Fruit fly (Drosophila melanogaster) whole organism, embryonic: ENCODE results near the gene Jhbp12.

Experiments used
- Aef1 ChIP-seq: fragments of 200-800 bp; sonication (Bioruptor generic); IDR thresholded peaks from 3 replicates; pipeline ENCODE4 v1.3.6; 2022; ENCODE audit warnings: missing biosample characterization, missing genetic modification characterization
- Asciz ChIP-seq: fragments of 200-800 bp; sonication (Bioruptor generic); optimal IDR thresholded peaks from 2 replicates; lab custom pipeline; 2017; ENCODE audit warnings: missing biosample characterization, mild to moderate bottlenecking, missing genetic modification characterization, missing genetic modification reagents
- B-H2 ChIP-seq: fragments of 200-800 bp; sonication (Bioruptor generic); optimal IDR thresholded peaks from 2 replicates; lab custom pipeline; 2018; ENCODE audit warnings: missing biosample characterization, mild to moderate bottlenecking, missing genetic modification characterization
- Bgb ChIP-seq: fragments of 200-800 bp; sonication (Bioruptor generic); IDR thresholded peaks from 2 replicates; pipeline ENCODE4 v1.3.6; 2022; ENCODE audit warnings: missing biosample characterization, missing genetic modification characterization; ENCODE audit not compliant: partially characterized antibody
- C15 ChIP-seq: fragments of 200-800 bp; sonication (Bioruptor generic); IDR thresholded peaks from 3 replicates; pipeline ENCODE4 v1.3.6; 2022; ENCODE audit warnings: missing biosample characterization, missing genetic modification characterization
- CG11085 ChIP-seq: fragments of 200-800 bp; sonication (Bioruptor generic); IDR thresholded peaks from 2 replicates; pipeline ENCODE4 v1.3.6; 2022; ENCODE audit warnings: missing biosample characterization, missing genetic modification characterization
- CG12104 ChIP-seq: fragments of 200-800 bp; sonication (Bioruptor generic); optimal IDR thresholded peaks from 3 replicates; lab custom pipeline; 2016; ENCODE audit warnings: missing biosample characterization, missing genetic modification characterization
- CG13624 ChIP-seq: fragments of 200-800 bp; sonication (Bioruptor generic); optimal IDR thresholded peaks from 2 replicates; lab custom pipeline; 2016; ENCODE audit warnings: missing biosample characterization, missing genetic modification characterization
- CG15073 ChIP-seq: fragments of 200-800 bp; sonication (Bioruptor generic); optimal IDR thresholded peaks from 2 replicates; lab custom pipeline; 2016; ENCODE audit warnings: missing biosample characterization, missing genetic modification characterization
- CG15696 ChIP-seq: fragments of 200-800 bp; sonication (Bioruptor generic); optimal IDR thresholded peaks from 2 replicates; lab custom pipeline; 2019; ENCODE audit warnings: missing biosample characterization, mild to moderate bottlenecking, missing genetic modification characterization, moderate library complexity
- CG1602 ChIP-seq: fragments of 200-800 bp; sonication (Bioruptor generic); optimal IDR thresholded peaks from 3 replicates; lab custom pipeline; 2016; ENCODE audit warnings: missing biosample characterization, missing genetic modification characterization
- CG17802 ChIP-seq: fragments of 200-800 bp; sonication (Bioruptor generic); optimal IDR thresholded peaks from 2 replicates; lab custom pipeline; 2018; ENCODE audit warnings: missing biosample characterization, mild to moderate bottlenecking, missing genetic modification characterization, moderate library complexity
- CG17912 ChIP-seq: fragments of 200-800 bp; sonication (Bioruptor generic); optimal IDR thresholded peaks from 2 replicates; lab custom pipeline; 2018; ENCODE audit warnings: missing biosample characterization, mild to moderate bottlenecking, missing genetic modification characterization
- CG32772 ChIP-seq: fragments of 200-800 bp; sonication (Bioruptor generic); IDR thresholded peaks from 2 replicates; pipeline ENCODE4 v1.3.6; 2022; ENCODE audit warnings: missing biosample characterization, missing genetic modification characterization
- CG5953 ChIP-seq: fragments of 200-800 bp; sonication (Bioruptor generic); IDR thresholded peaks from 2 replicates; pipeline ENCODE4 v1.3.6; 2022; ENCODE audit warnings: missing biosample characterization, missing genetic modification characterization
- CG6175 ChIP-seq: fragments of 200-800 bp; sonication (Bioruptor generic); IDR thresholded peaks from 3 replicates; pipeline ENCODE4 v1.3.6; 2022; ENCODE audit warnings: missing biosample characterization, missing genetic modification characterization
- CHES-1-like ChIP-seq: fragments of 200-800 bp; sonication (Bioruptor generic); optimal IDR thresholded peaks from 2 replicates; lab custom pipeline; 2016; ENCODE audit warnings: missing biosample characterization, missing genetic modification characterization
- Doc2 ChIP-seq: fragments of 200-800 bp; sonication (Bioruptor generic); IDR thresholded peaks from 2 replicates; pipeline ENCODE4 v1.3.6; 2022; ENCODE audit warnings: missing biosample characterization, missing genetic modification characterization
- HLH54F ChIP-seq: fragments of 200-800 bp; sonication (Bioruptor generic); optimal IDR thresholded peaks from 3 replicates; lab custom pipeline; 2016; ENCODE audit warnings: missing biosample characterization, missing genetic modification characterization
- Hand ChIP-seq: fragments of 200-800 bp; sonication (Bioruptor generic); optimal IDR thresholded peaks from 2 replicates; lab custom pipeline; 2017; ENCODE audit warnings: mild to moderate bottlenecking, missing biosample characterization, missing genetic modification reagents, missing genetic modification characterization
- Hmr ChIP-seq: fragments of 200-800 bp; sonication (Bioruptor generic); optimal IDR thresholded peaks from 3 replicates; lab custom pipeline; 2017; ENCODE audit warnings: mild to moderate bottlenecking, missing biosample characterization, missing genetic modification reagents, missing genetic modification characterization
- MTF-1 ChIP-seq: fragments of 200-800 bp; sonication (Bioruptor generic); optimal IDR thresholded peaks from 2 replicates; lab custom pipeline; 2018; ENCODE audit warnings: missing biosample characterization, mild to moderate bottlenecking, missing genetic modification characterization, borderline replicate concordance
- Max ChIP-seq: fragments of 200-800 bp; sonication (Bioruptor generic); optimal IDR thresholded peaks from 2 replicates; lab custom pipeline; 2016; ENCODE audit warnings: missing biosample characterization, mild to moderate bottlenecking, missing genetic modification characterization
- Mrtf ChIP-seq: fragments of 200-800 bp; sonication (Bioruptor generic); IDR thresholded peaks from 3 replicates; pipeline ENCODE4 v1.3.6; 2022; ENCODE audit warnings: missing biosample characterization, missing genetic modification characterization
- Nf-YC ChIP-seq: fragments of 200-800 bp; optimal IDR thresholded peaks from 3 replicates; lab custom pipeline; 2019; ENCODE audit warnings: missing biosample characterization, mild to moderate bottlenecking, missing genetic modification characterization, moderate library complexity
- NfI ChIP-seq: fragments of 200-800 bp; sonication (Bioruptor generic); optimal IDR thresholded peaks from 3 replicates; lab custom pipeline; 2018; ENCODE audit warnings: missing biosample characterization, mild to moderate bottlenecking, missing genetic modification characterization, moderate library complexity
- Poxn ChIP-seq: fragments of 200-800 bp; sonication (Bioruptor generic); IDR thresholded peaks from 2 replicates; pipeline ENCODE4 v1.3.6; 2022; ENCODE audit warnings: missing biosample characterization, missing genetic modification characterization
- Rfx ChIP-seq: fragments of 200-800 bp; sonication (Bioruptor generic); IDR thresholded peaks from 2 replicates; pipeline ENCODE4 v1.3.6; 2022; ENCODE audit warnings: missing biosample characterization, missing genetic modification characterization
- Sox102F ChIP-seq: fragments of 200-800 bp; sonication (Bioruptor generic); optimal IDR thresholded peaks from 2 replicates; lab custom pipeline; 2018; ENCODE audit warnings: missing biosample characterization, mild to moderate bottlenecking, missing genetic modification characterization, moderate library complexity
- Sry-β ChIP-seq: fragments of 200-800 bp; sonication (Bioruptor generic); optimal IDR thresholded peaks from 2 replicates; lab custom pipeline; 2018; ENCODE audit warnings: missing biosample characterization, mild to moderate bottlenecking, missing genetic modification characterization, moderate library complexity
- Tbp ChIP-seq: fragments of >200 bp; optimal IDR thresholded peaks from 2 replicates; lab custom pipeline; 2018; ENCODE audit warnings: missing biosample characterization, missing genetic modification characterization
- ab ChIP-seq: fragments of 200-800 bp; sonication (Bioruptor generic); optimal IDR thresholded peaks from 2 replicates; lab custom pipeline; 2016; ENCODE audit warnings: missing biosample characterization, missing genetic modification characterization
- ato ChIP-seq: fragments of 200-800 bp; sonication (Bioruptor generic); IDR thresholded peaks from 2 replicates; pipeline ENCODE4 v1.3.6; 2022; ENCODE audit warnings: missing biosample characterization, missing genetic modification characterization; ENCODE audit not compliant: partially characterized antibody
- bbx ChIP-seq: fragments of 200-800 bp; sonication (Bioruptor generic); IDR thresholded peaks from 2 replicates; pipeline ENCODE4 v1.3.6; 2022; ENCODE audit warnings: missing biosample characterization, missing genetic modification characterization; ENCODE audit not compliant: partially characterized antibody
- chif ChIP-seq, 2 experiments: fragments of 200-800 bp; sonication (Bioruptor generic); optimal IDR thresholded peaks; 3 replicates each; lab custom pipeline; 2016; ENCODE audit warnings: missing biosample characterization in 2 of 2, missing genetic modification characterization in 2 of 2
- chinmo ChIP-seq: fragments of 200-800 bp; sonication (Bioruptor generic); IDR thresholded peaks from 4 replicates; pipeline ENCODE4 v1.3.6; 2022; ENCODE audit warnings: missing biosample characterization, missing genetic modification characterization; ENCODE audit not compliant: partially characterized antibody
- crol ChIP-seq: fragments of 200-800 bp; sonication (Bioruptor generic); IDR thresholded peaks from 2 replicates; pipeline ENCODE4 v1.3.6; 2022; ENCODE audit warnings: missing biosample characterization, missing genetic modification characterization
- dan ChIP-seq: fragments of 200-800 bp; sonication (Bioruptor generic); IDR thresholded peaks from 2 replicates; pipeline ENCODE4 v1.3.6; 2022; ENCODE audit warnings: missing biosample characterization, missing genetic modification characterization
- dimm ChIP-seq: fragments of 200-800 bp; sonication (Bioruptor generic); IDR thresholded peaks from 2 replicates; pipeline ENCODE4 v1.3.6; 2022; ENCODE audit warnings: missing biosample characterization, missing genetic modification characterization
- gro ChIP-seq: fragments of 200-800 bp; sonication (Bioruptor generic); optimal IDR thresholded peaks from 2 replicates; lab custom pipeline; 2016; ENCODE audit warnings: missing biosample characterization, missing genetic modification characterization
- nmo ChIP-seq: fragments of 200-800 bp; sonication (Bioruptor generic); optimal IDR thresholded peaks from 2 replicates; lab custom pipeline; 2018; ENCODE audit warnings: missing biosample characterization, mild to moderate bottlenecking, missing genetic modification characterization, moderate library complexity
- oc ChIP-seq: fragments of 200-800 bp; sonication (Bioruptor generic); optimal IDR thresholded peaks from 2 replicates; lab custom pipeline; 2018; ENCODE audit warnings: missing biosample characterization, mild to moderate bottlenecking, missing genetic modification characterization, moderate library complexity
- onecut ChIP-seq: fragments of 200-800 bp; sonication (Bioruptor generic); IDR thresholded peaks from 2 replicates; pipeline ENCODE4 v1.3.6; 2022; ENCODE audit warnings: missing biosample characterization, missing genetic modification characterization
- pnt ChIP-seq: fragments of 200-800 bp; sonication (Bioruptor generic); optimal IDR thresholded peaks from 3 replicates; lab custom pipeline; 2016; ENCODE audit warnings: missing biosample characterization, missing genetic modification characterization
- sd ChIP-seq: fragments of 200-800 bp; sonication (Bioruptor generic); optimal IDR thresholded peaks from 3 replicates; lab custom pipeline; 2018; ENCODE audit warnings: missing biosample characterization, mild to moderate bottlenecking, missing genetic modification characterization, moderate library complexity
- slou ChIP-seq: fragments of 200-800 bp; sonication (Bioruptor generic); optimal IDR thresholded peaks from 3 replicates; lab custom pipeline; 2016; ENCODE audit warnings: missing biosample characterization, missing genetic modification characterization
- sob ChIP-seq: fragments of 200-800 bp; sonication (Bioruptor generic); IDR thresholded peaks from 2 replicates; pipeline ENCODE4 v1.3.6; 2022; ENCODE audit warnings: missing biosample characterization, missing genetic modification characterization
- toy ChIP-seq: fragments of 200-800 bp; sonication (Bioruptor generic); IDR thresholded peaks from 2 replicates; pipeline ENCODE4 v1.3.6; 2022; ENCODE audit warnings: missing biosample characterization, missing genetic modification characterization
- vvl ChIP-seq: fragments of 200-800 bp; sonication (Bioruptor generic); IDR thresholded peaks from 2 replicates; pipeline ENCODE4 v1.3.6; 2022; ENCODE audit warnings: missing biosample characterization, missing genetic modification characterization
- wor ChIP-seq: fragments of 200-800 bp; sonication (Bioruptor generic); IDR thresholded peaks from 2 replicates; pipeline ENCODE4 v1.3.6; 2022; ENCODE audit warnings: missing biosample characterization, missing genetic modification characterization

The Jhbp12 gene

dm6 chr3R:24572540-24573043 is 48.0 kb downstream of the Jhbp12 start (continued):
- TF ChIP-seq toy (GFP tag; lab: Robert Waterston, UW) (peak; percentile 96), CG6175 (peak; percentile 99), CG15696 (tag; lab: Kevin White, UChicago) (peak; percentile 74), CHES-1-like (peak; percentile 93), CG17802 (tag; lab: Kevin White, UChicago) (peak; percentile 81), CG5953 (peak; percentile 99), chif (GFP tag; optimal IDR thresholded peaks at IDR 0.05; lab: Kevin White, UChicago) (peak; percentile 95 to 96), Mrtf (GFP tag; lab: Robert Waterston, UW) (peak; percentile 98), NfI (GFP tag; lab: Kevin White, UChicago) (peak; percentile 98), Rfx (peak; percentile 99), slou (GFP tag; lab: Kevin White, UChicago) (peak; percentile 89), Hand (GFP tag; lab: Kevin White, UChicago) (peak; percentile 98), CG12104 (GFP tag; lab: Kevin White, UChicago) (peak; percentile 95), Max (GFP tag; lab: Kevin White, UChicago) (peak; percentile 97), ato (GFP tag; lab: Robert Waterston, UW) (no peak), crol (GFP tag; lab: Robert Waterston, UW) (peak; percentile 94), CG32772 (peak; percentile 98), HLH54F (GFP tag; lab: Kevin White, UChicago) (peak; percentile 96), Tbp (GFP tag; lab: Kevin White, UChicago) (no peak), Aef1 (GFP tag; lab: Robert Waterston, UW) (peak; percentile 98), dimm (GFP tag; lab: Robert Waterston, UW) (no peak; the same call in 1 of the 2 replicates), Nf-YC (tag; lab: Kevin White, UChicago) (peak; percentile 90), bbx (GFP tag; lab: Robert Waterston, UW) (no peak), CG1602 (GFP tag; lab: Kevin White, UChicago) (peak; percentile 94), sd (tag; lab: Kevin White, UChicago) (peak; percentile 89), dan (GFP tag; lab: Robert Waterston, UW) (peak; percentile 48; the same call in 1 of the 2 replicates), oc (tag; lab: Kevin White, UChicago) (peak; percentile 99), Doc2 (GFP tag; lab: Robert Waterston, UW) (peak; percentile 88; the same call in 1 of the 2 replicates), Bgb (GFP tag; lab: Robert Waterston, UW) (peak; percentile 45; the same call in 1 of the 2 replicates), MTF-1 (GFP tag; lab: Kevin White, UChicago) (peak; percentile 91), pnt (GFP tag; lab: Kevin White, UChicago) (peak; percentile 93), chinmo (GFP tag; lab: Robert Waterston, UW) (peak; percentile 74; the same call in 2 of the 4 replicates), Sry-β (GFP tag; lab: Kevin White, UChicago) (peak; percentile 50), CG11085 (GFP tag; lab: Robert Waterston, UW) (peak; percentile 97), CG15073 (GFP tag; lab: Kevin White, UChicago) (peak; percentile 84), CG17912 (GFP tag; lab: Kevin White, UChicago) (peak; percentile 84), ab (GFP tag; lab: Kevin White, UChicago) (peak; percentile 82), Poxn (GFP tag; lab: Robert Waterston, UW) (peak; percentile 92), vvl (peak; percentile 99), Asciz (GFP tag; lab: Kevin White, UChicago) (peak; percentile 98), Hmr (GFP tag; lab: Kevin White, UChicago) (peak; percentile 99), sob (peak; percentile 99), B-H2 (GFP tag; lab: Kevin White, UChicago) (peak; percentile 99), wor (peak; percentile 97), C15 (peak; percentile 93), gro (GFP tag; lab: Kevin White, UChicago) (peak; percentile 97), onecut (GFP tag; lab: Robert Waterston, UW) (peak; percentile 95), nmo (GFP tag; lab: Kevin White, UChicago) (peak; percentile 97), Sox102F (GFP tag; lab: Kevin White, UChicago) (peak; percentile 98), CG13624 (peak; percentile 99)
